Fruit fly (Drosophila melanogaster) Kc167 (cell line): ENCODE results near the gene Osi12.

ENCODE experiments used
- h ChIP-seq: fragments of >200 bp; optimal IDR thresholded peaks from 3 replicates; lab custom pipeline; 2018; ENCODE audit warnings: missing external identifiers
- insv ChIP-seq: fragments of >200 bp; optimal IDR thresholded peaks from 3 replicates; lab custom pipeline; 2018; ENCODE audit warnings: missing external identifiers

dm6 chr3R:6329774-6330298 is 51.5 kb downstream of the Osi12 start, which contains the start of gene Osi18:
- TF ChIP-seq insv (lab: Kevin White, UChicago), result no peak
- TF ChIP-seq h (lab: Kevin White, UChicago), result no peak
